Fruit fly (Drosophila melanogaster) whole organism, embryonic: Measurements from ENCODE around the gene Pak.

ENCODE experiments used
- Adf1 ChIP-seq: fragments of 200-800 bp; sonication (Bioruptor generic); IDR thresholded peaks from 2 replicates; pipeline ENCODE4 v1.3.6; 2022; ENCODE audit warnings: missing biosample characterization, missing genetic modification characterization
- Aef1 ChIP-seq: fragments of 200-800 bp; sonication (Bioruptor generic); IDR thresholded peaks from 3 replicates; pipeline ENCODE4 v1.3.6; 2022; ENCODE audit warnings: missing biosample characterization, missing genetic modification characterization
- Bgb ChIP-seq: fragments of 200-800 bp; sonication (Bioruptor generic); IDR thresholded peaks from 2 replicates; pipeline ENCODE4 v1.3.6; 2022; ENCODE audit warnings: missing biosample characterization, missing genetic modification characterization; ENCODE audit not compliant: partially characterized antibody
- CG14667 ChIP-seq: fragments of 200-800 bp; sonication (Bioruptor generic); IDR thresholded peaks from 2 replicates; pipeline ENCODE4 v1.3.6; 2022; ENCODE audit warnings: missing biosample characterization, missing genetic modification characterization
- CG14860 ChIP-seq: fragments of 200-800 bp; sonication (Bioruptor generic); IDR thresholded peaks from 3 replicates; pipeline ENCODE4 v1.3.6; 2022; ENCODE audit warnings: missing biosample characterization, missing genetic modification characterization; ENCODE audit not compliant: partially characterized antibody
- CG1529 ChIP-seq: fragments of 200-800 bp; sonication (Bioruptor generic); optimal IDR thresholded peaks from 3 replicates; lab custom pipeline; 2018; ENCODE audit warnings: missing biosample characterization, missing genetic modification characterization
- CG15601 ChIP-seq: fragments of 200-800 bp; sonication (Bioruptor generic); optimal IDR thresholded peaks from 3 replicates; lab custom pipeline; 2019; ENCODE audit warnings: missing biosample characterization, mild to moderate bottlenecking, missing genetic modification characterization, moderate library complexity
- CG1603 ChIP-seq: fragments of 200-800 bp; sonication (Bioruptor generic); optimal IDR thresholded peaks from 2 replicates; lab custom pipeline; 2019; ENCODE audit warnings: missing biosample characterization, mild to moderate bottlenecking, missing genetic modification characterization, moderate library complexity
- CG17186 ChIP-seq: fragments of 200-800 bp; sonication (Bioruptor generic); optimal IDR thresholded peaks from 3 replicates; lab custom pipeline; 2017; ENCODE audit warnings: missing biosample characterization, missing genetic modification reagents, missing genetic modification characterization
- CG1792 ChIP-seq: fragments of 200-800 bp; sonication (Bioruptor generic); optimal IDR thresholded peaks from 2 replicates; lab custom pipeline; 2016; ENCODE audit warnings: missing biosample characterization, missing genetic modification characterization
- CG30020 ChIP-seq: fragments of 200-800 bp; optimal IDR thresholded peaks from 2 replicates; lab custom pipeline; 2019; ENCODE audit warnings: missing biosample characterization, mild to moderate bottlenecking, missing genetic modification characterization, moderate library complexity
- CG4282 ChIP-seq: fragments of 200-800 bp; sonication (Bioruptor generic); optimal IDR thresholded peaks from 2 replicates; lab custom pipeline; 2016; ENCODE audit warnings: missing biosample characterization, missing genetic modification characterization
- CG4360 ChIP-seq: fragments of 200-800 bp; sonication (Bioruptor generic); IDR thresholded peaks from 2 replicates; pipeline ENCODE4 v1.3.6; 2022; ENCODE audit warnings: missing biosample characterization, missing genetic modification characterization
- CG4617 ChIP-seq: fragments of 200-800 bp; sonication (Bioruptor generic); optimal IDR thresholded peaks from 3 replicates; lab custom pipeline; 2016; ENCODE audit warnings: missing biosample characterization, missing genetic modification characterization, borderline replicate concordance
- CG5180 ChIP-seq: fragments of 200-800 bp; sonication (Bioruptor generic); optimal IDR thresholded peaks from 3 replicates; lab custom pipeline; 2017; ENCODE audit warnings: missing biosample characterization, missing genetic modification characterization, mild to moderate bottlenecking, moderate library complexity, missing genetic modification reagents
- CG7745 ChIP-seq: fragments of 200-800 bp; sonication (Bioruptor generic); optimal IDR thresholded peaks from 2 replicates; lab custom pipeline; 2018; ENCODE audit warnings: missing biosample characterization, mild to moderate bottlenecking, missing genetic modification characterization, moderate library complexity
- CG7928 ChIP-seq: fragments of 200-800 bp; sonication (Bioruptor generic); optimal IDR thresholded peaks from 2 replicates; lab custom pipeline; 2017; ENCODE audit warnings: missing biosample characterization, mild to moderate bottlenecking, missing genetic modification characterization
- CHES-1-like ChIP-seq: fragments of 200-800 bp; sonication (Bioruptor generic); optimal IDR thresholded peaks from 2 replicates; lab custom pipeline; 2016; ENCODE audit warnings: missing biosample characterization, missing genetic modification characterization
- CTCF ChIP-seq: fragments of 200-800 bp; sonication (Bioruptor generic); optimal IDR thresholded peaks from 2 replicates; lab custom pipeline; 2017; ENCODE audit warnings: missing biosample characterization, mild to moderate bottlenecking, missing genetic modification characterization, moderate library complexity
- CrebB ChIP-seq: fragments of 200-800 bp; sonication (Bioruptor generic); optimal IDR thresholded peaks from 3 replicates; lab custom pipeline; 2018; ENCODE audit warnings: missing biosample characterization, mild to moderate bottlenecking, missing genetic modification characterization
- Dp ChIP-seq: fragments of 200-800 bp; sonication (Bioruptor generic); optimal IDR thresholded peaks from 2 replicates; lab custom pipeline; 2018; ENCODE audit warnings: missing biosample characterization, mild to moderate bottlenecking, missing genetic modification characterization, moderate library complexity
- Dref ChIP-seq: fragments of 200-800 bp; sonication (Bioruptor generic); IDR thresholded peaks from 2 replicates; pipeline ENCODE4 v1.3.6; 2022; ENCODE audit warnings: missing biosample characterization, missing genetic modification characterization
- Eip74EF ChIP-seq, 2 experiments: fragments of 200-800 bp in 1 of 2; fragments of >200 bp in 1 of 2; sonication (Bioruptor generic) in 1 of 2; optimal IDR thresholded peaks; 2 replicates each; lab custom pipeline; 2017 to 2019; ENCODE audit warnings: missing biosample characterization in 2 of 2, missing genetic modification characterization in 2 of 2, mild to moderate bottlenecking in 1 of 2, moderate library complexity in 1 of 2
- Ets97D ChIP-seq: fragments of 200-800 bp; sonication (Bioruptor generic); optimal IDR thresholded peaks from 3 replicates; lab custom pipeline; 2016; ENCODE audit warnings: missing biosample characterization, missing genetic modification characterization
- H2.0 ChIP-seq: fragments of 200-800 bp; sonication (Bioruptor generic); IDR thresholded peaks from 2 replicates; pipeline ENCODE4 v1.3.6; 2022; ENCODE audit warnings: missing biosample characterization, missing genetic modification characterization
- Hey ChIP-seq: fragments of 200-800 bp; sonication (Bioruptor generic); optimal IDR thresholded peaks from 3 replicates; lab custom pipeline; 2018; ENCODE audit warnings: missing biosample characterization, mild to moderate bottlenecking, missing genetic modification characterization
- HmgZ ChIP-seq: fragments of 200-800 bp; sonication (Bioruptor generic); optimal IDR thresholded peaks from 2 replicates; lab custom pipeline; 2018; ENCODE audit warnings: missing biosample characterization, mild to moderate bottlenecking, missing genetic modification characterization
- Hmr ChIP-seq: fragments of 200-800 bp; sonication (Bioruptor generic); optimal IDR thresholded peaks from 3 replicates; lab custom pipeline; 2017; ENCODE audit warnings: mild to moderate bottlenecking, missing biosample characterization, missing genetic modification reagents, missing genetic modification characterization
- Lhr ChIP-seq: fragments of 200-800 bp; sonication (Bioruptor generic); optimal IDR thresholded peaks from 3 replicates; lab custom pipeline; 2017; ENCODE audit warnings: mild to moderate bottlenecking, missing biosample characterization, missing genetic modification reagents, missing genetic modification characterization
- MESR4 ChIP-seq: fragments of 200-800 bp; sonication (Bioruptor generic); optimal IDR thresholded peaks from 2 replicates; lab custom pipeline; 2018; ENCODE audit warnings: missing biosample characterization, mild to moderate bottlenecking, missing genetic modification characterization, moderate library complexity
- Med ChIP-seq: fragments of 200-800 bp; sonication (Bioruptor generic); peaks from one replicate; lab custom pipeline; 2016; ENCODE audit warnings: missing biosample characterization, missing genetic modification characterization, mild to moderate bottlenecking, inconsistent platforms, moderate library complexity
- Myb ChIP-seq: fragments of 200-800 bp; sonication (Bioruptor generic); optimal IDR thresholded peaks from 2 replicates; lab custom pipeline; 2016; ENCODE audit warnings: missing biosample characterization, missing genetic modification characterization
- Nf-YC ChIP-seq: fragments of 200-800 bp; optimal IDR thresholded peaks from 3 replicates; lab custom pipeline; 2019; ENCODE audit warnings: missing biosample characterization, mild to moderate bottlenecking, missing genetic modification characterization, moderate library complexity
- Oaz ChIP-seq: fragments of 200-800 bp; sonication (Bioruptor generic); IDR thresholded peaks from 2 replicates; pipeline ENCODE4 v1.3.6; 2022; ENCODE audit warnings: missing biosample characterization, missing genetic modification characterization
- Sin3A ChIP-seq: fragments of >200 bp; optimal IDR thresholded peaks from 2 replicates; lab custom pipeline; 2018
- amos ChIP-seq: fragments of 200-800 bp; sonication (Bioruptor generic); IDR thresholded peaks from 2 replicates; pipeline ENCODE4 v1.3.6; 2022; ENCODE audit warnings: missing biosample characterization, missing genetic modification characterization; ENCODE audit not compliant: partially characterized antibody
- ato ChIP-seq: fragments of 200-800 bp; sonication (Bioruptor generic); IDR thresholded peaks from 2 replicates; pipeline ENCODE4 v1.3.6; 2022; ENCODE audit warnings: missing biosample characterization, missing genetic modification characterization; ENCODE audit not compliant: partially characterized antibody
- bbx ChIP-seq: fragments of 200-800 bp; sonication (Bioruptor generic); IDR thresholded peaks from 2 replicates; pipeline ENCODE4 v1.3.6; 2022; ENCODE audit warnings: missing biosample characterization, missing genetic modification characterization; ENCODE audit not compliant: partially characterized antibody
- dm ChIP-seq: fragments of 200-800 bp; sonication (Bioruptor generic); optimal IDR thresholded peaks from 3 replicates; lab custom pipeline; 2016; ENCODE audit warnings: missing biosample characterization, missing genetic modification characterization
- dpn ChIP-seq, 2 experiments: fragments of 200-800 bp; sonication (Bioruptor generic); optimal IDR thresholded peaks; 3 replicates each; lab custom pipeline; 2016; ENCODE audit warnings: missing biosample characterization in 2 of 2, missing genetic modification characterization in 2 of 2
- exex ChIP-seq: fragments of 200-800 bp; sonication (Bioruptor generic); optimal IDR thresholded peaks from 4 replicates; lab custom pipeline; 2018; ENCODE audit warnings: missing biosample characterization, mild to moderate bottlenecking, missing genetic modification characterization, moderate library complexity
- gfzf ChIP-seq: fragments of 200-800 bp; sonication (Bioruptor generic); optimal IDR thresholded peaks from 2 replicates; lab custom pipeline; 2016; ENCODE audit warnings: missing biosample characterization, mild to moderate bottlenecking, missing genetic modification characterization, moderate library complexity
- hb ChIP-seq: fragments of 200-800 bp; sonication (Bioruptor generic); IDR thresholded peaks from 3 replicates; pipeline ENCODE4 v1.3.6; 2022; ENCODE audit warnings: missing biosample characterization, missing genetic modification characterization; ENCODE audit not compliant: partially characterized antibody
- hbn ChIP-seq: fragments of 200-800 bp; sonication (Bioruptor generic); IDR thresholded peaks from 2 replicates; pipeline ENCODE4 v1.3.6; 2022; ENCODE audit warnings: missing biosample characterization, missing genetic modification characterization; ENCODE audit not compliant: partially characterized antibody
- insv ChIP-seq, 2 experiments: fragments of 200-800 bp; sonication (Bioruptor generic); optimal IDR thresholded peaks; 3 replicates each; lab custom pipeline; 2016 to 2018; ENCODE audit warnings: missing biosample characterization in 2 of 2, missing genetic modification characterization in 2 of 2
- inv ChIP-seq: fragments of 200-800 bp; sonication (Bioruptor generic); IDR thresholded peaks from 2 replicates; pipeline ENCODE4 v1.3.6; 2022; ENCODE audit warnings: missing biosample characterization, missing genetic modification characterization; ENCODE audit not compliant: partially characterized antibody
- jumu ChIP-seq: fragments of 200-800 bp; sonication (Bioruptor generic); optimal IDR thresholded peaks from 3 replicates; lab custom pipeline; 2016; ENCODE audit warnings: missing biosample characterization, missing genetic modification characterization
- lilli ChIP-seq: fragments of 200-800 bp; sonication (Bioruptor generic); optimal IDR thresholded peaks from 3 replicates; lab custom pipeline; 2016; ENCODE audit warnings: missing biosample characterization, missing genetic modification characterization
- nmo ChIP-seq: fragments of 200-800 bp; sonication (Bioruptor generic); optimal IDR thresholded peaks from 2 replicates; lab custom pipeline; 2018; ENCODE audit warnings: missing biosample characterization, mild to moderate bottlenecking, missing genetic modification characterization, moderate library complexity
- row ChIP-seq: fragments of 200-800 bp; sonication (Bioruptor generic); IDR thresholded peaks from 3 replicates; pipeline ENCODE4 v1.3.6; 2022; ENCODE audit warnings: missing biosample characterization, missing genetic modification characterization
- stwl ChIP-seq: fragments of 200-800 bp; sonication (Bioruptor generic); optimal IDR thresholded peaks from 3 replicates; lab custom pipeline; 2018; ENCODE audit warnings: missing biosample characterization, mild to moderate bottlenecking, missing genetic modification characterization, moderate library complexity

Gene Pak

dm6 chr3R:6350755-6351154 lies at the start of gene Pak (continued):
- TF ChIP-seq Adf1 (GFP tag; lab: Robert Waterston, UW) = peak; percentile 39; the same call in 1 of the 2 replicates
- no peak for TF ChIP-seq CG5180 (GFP tag; lab: Kevin White, UChicago)
- TF ChIP-seq Bgb (GFP tag; lab: Robert Waterston, UW) = peak; percentile 96
- TF ChIP-seq Myb (GFP tag; lab: Kevin White, UChicago) = peak; percentile 57
- TF ChIP-seq stwl (tag; lab: Kevin White, UChicago) = peak; percentile 70
- no peak for TF ChIP-seq CG4360 (GFP tag; lab: Robert Waterston, UW)
- TF ChIP-seq lilli = peak; percentile 31
- peak; percentile 95 for TF ChIP-seq CG4617 (GFP tag; lab: Kevin White, UChicago)
- TF ChIP-seq Ets97D = peak; percentile 58
- no peak for TF ChIP-seq H2.0
- no peak for TF ChIP-seq CG7745 (tag; lab: Kevin White, UChicago)
- TF ChIP-seq nmo (GFP tag; lab: Kevin White, UChicago) = peak; percentile 32
- TF ChIP-seq CHES-1-like (GFP tag; lab: Kevin White, UChicago) = peak; percentile 11
- TF ChIP-seq Sin3A = peak; percentile 44
- TF ChIP-seq Aef1 (GFP tag; lab: Robert Waterston, UW) = no peak
- no peak for TF ChIP-seq Hmr (GFP tag; lab: Kevin White, UChicago)
- peak; percentile 56 for TF ChIP-seq gfzf
- TF ChIP-seq CG1603 (tag; lab: Kevin White, UChicago) = peak; percentile 68
- peak; percentile 1 for TF ChIP-seq jumu (GFP tag; lab: Kevin White, UChicago)
- TF ChIP-seq CG4282 = no peak
- TF ChIP-seq exex (tag; lab: Kevin White, UChicago) = no peak
- TF ChIP-seq Hey (tag; lab: Kevin White, UChicago) = no peak
- TF ChIP-seq amos = peak; percentile 97
- peak; percentile 25 for TF ChIP-seq CG17186 (GFP tag; lab: Kevin White, UChicago)
- peak; percentile 92 for TF ChIP-seq inv
- no peak for TF ChIP-seq CrebB
- no peak for TF ChIP-seq Eip74EF (GFP tag; optimal IDR thresholded peaks at IDR 0.05; lab: Kevin White, UChicago)
- TF ChIP-seq Lhr = peak; percentile 48
- peak; percentile 93 for TF ChIP-seq Dref (GFP tag; lab: Robert Waterston, UW)
- TF ChIP-seq bbx = peak; percentile 93
- no peak for TF ChIP-seq CG1792 (GFP tag; lab: Kevin White, UChicago)
- peak; percentile 3 for TF ChIP-seq CG15601 (tag; lab: Kevin White, UChicago)
- no peak for TF ChIP-seq CG14667
- TF ChIP-seq Dp (GFP tag; lab: Kevin White, UChicago) = peak; percentile 64
- TF ChIP-seq CG1529 (GFP tag; lab: Kevin White, UChicago) = peak; percentile 16
- TF ChIP-seq Oaz (GFP tag; lab: Robert Waterston, UW) = no peak
- peak; percentile 89 for TF ChIP-seq hbn (GFP tag; lab: Robert Waterston, UW)
- TF ChIP-seq Nf-YC (tag; lab: Kevin White, UChicago) = peak; percentile 41
- TF ChIP-seq Med (GFP tag; lab: Kevin White, UChicago) = peak; percentile 59
- peak; percentile 15 for TF ChIP-seq CTCF (GFP tag; lab: Kevin White, UChicago)
- TF ChIP-seq CG30020 (tag; lab: Kevin White, UChicago) = peak; percentile 57
- peak; percentile 85 for TF ChIP-seq MESR4 (GFP tag; lab: Kevin White, UChicago)
- no peak for TF ChIP-seq insv (GFP tag; optimal IDR thresholded peaks at IDR 0.05; lab: Kevin White, UChicago)
- peak; percentile 13 for TF ChIP-seq dm (GFP tag; lab: Kevin White, UChicago)
- no peak for TF ChIP-seq dpn (GFP tag; optimal IDR thresholded peaks at IDR 0.05; lab: Kevin White, UChicago)
- peak; percentile 74 for TF ChIP-seq row (GFP tag; lab: Robert Waterston, UW)
- peak; percentile 33 for TF ChIP-seq HmgZ (tag; lab: Kevin White, UChicago)
- peak; percentile 93 for TF ChIP-seq ato (GFP tag; lab: Robert Waterston, UW)
- peak; percentile 87 for TF ChIP-seq hb (GFP tag; lab: Robert Waterston, UW)
- peak; percentile 86 for TF ChIP-seq CG14860
- TF ChIP-seq CG7928 = no peak
